Fruit fly (Drosophila melanogaster): ENCODE results near the gene can.

Gene can

DNA sequence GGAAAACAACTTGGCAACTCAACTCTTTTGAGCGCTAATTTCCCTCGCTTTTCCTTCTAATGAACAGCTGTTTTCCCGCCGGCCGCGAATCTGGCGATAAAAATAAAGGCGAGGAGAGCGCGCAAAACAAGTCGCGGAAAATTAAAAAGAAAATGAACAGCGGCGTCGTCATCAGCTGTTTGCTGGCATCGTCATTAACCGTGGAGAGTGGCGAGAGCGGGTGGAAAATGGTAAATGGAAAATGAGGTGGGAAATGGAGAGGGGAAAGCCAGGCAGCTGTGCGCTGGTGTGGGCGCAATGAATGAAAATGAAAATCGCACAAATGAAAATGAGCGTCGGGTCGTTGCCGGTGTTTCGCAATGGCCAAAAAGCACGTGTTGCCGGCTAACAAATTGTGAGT, 21.2 kb upstream of the can start:
- no peak for TF ChIP-seq CG11294 (GFP tag; IDR thresholded peaks at IDR 0.05)

DNA sequence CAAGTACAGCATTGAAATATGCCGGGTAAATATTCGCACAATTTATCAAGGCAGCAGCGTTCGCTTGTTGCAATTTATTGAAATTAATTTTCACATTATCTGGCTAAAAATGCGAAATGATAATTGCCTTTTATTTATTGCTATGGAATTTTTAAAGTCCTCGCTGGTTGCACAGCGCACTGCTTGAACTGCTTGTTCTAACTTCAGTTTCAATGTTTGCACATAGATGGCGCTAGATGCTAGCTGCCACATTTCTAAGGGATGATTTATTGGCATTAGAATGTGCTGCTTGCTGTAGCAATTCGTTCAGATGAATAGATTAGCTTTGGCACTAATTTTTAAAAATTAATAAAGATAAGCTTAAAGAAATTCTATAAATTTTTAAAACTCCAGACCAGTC, 18.0 kb upstream of the can start:
- TF ChIP-seq CG6163 (GFP tag; IDR thresholded peaks at IDR 0.05), result no peak
- TF ChIP-seq CG32006 (GFP tag; optimal IDR thresholded peaks at IDR 0.05), result no peak
- TF ChIP-seq salr (GFP tag; optimal IDR thresholded peaks at IDR 0.05), result no peak
- TF ChIP-seq Met (GFP tag; optimal IDR thresholded peaks at IDR 0.05), result no peak
- peak; percentile 12 for TF ChIP-seq Eip78C (GFP tag)
- no peak for TF ChIP-seq CG15336 (GFP tag; IDR thresholded peaks at IDR 0.05)

DNA sequence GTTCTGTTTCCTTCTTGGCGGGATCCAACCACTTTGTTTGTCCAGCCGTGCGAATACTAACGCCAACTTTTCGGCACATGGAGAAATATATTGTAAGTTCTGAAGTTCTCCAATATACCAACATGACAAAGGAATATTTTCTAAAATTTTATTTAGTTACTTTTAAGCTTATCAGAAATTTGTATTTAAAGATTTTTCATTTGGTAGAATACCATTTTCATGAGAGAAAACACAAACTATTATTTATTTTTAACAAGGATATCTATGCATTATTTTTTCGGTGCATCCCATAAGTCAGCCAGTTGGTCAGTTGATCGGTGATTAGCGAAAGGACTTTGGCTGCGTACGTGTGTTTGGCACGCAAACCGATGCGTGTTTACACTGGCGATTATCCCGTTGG, 17.0 kb upstream of the can start:
- TF ChIP-seq CG3032 (tag; optimal IDR thresholded peaks at IDR 0.05) (peak; percentile 5), CG8632 (GFP tag; optimal IDR thresholded peaks at IDR 0.05) (no peak), Lpt (GFP tag; optimal IDR thresholded peaks at IDR 0.05) (no peak), svp (GFP tag) (peak; percentile 58), Smox (GFP tag; optimal IDR thresholded peaks at IDR 0.05) (peak; percentile 30), ss (GFP tag; optimal IDR thresholded peaks at IDR 0.05) (peak in 1 of 2 experiments; percentile 71), CG31627 (GFP tag; optimal IDR thresholded peaks at IDR 0.05) (peak; percentile 10), Ets96B (tag; optimal IDR thresholded peaks at IDR 0.05) (no peak), topi (GFP tag; optimal IDR thresholded peaks at IDR 0.05) (peak; percentile 33), cyc (GFP tag; optimal IDR thresholded peaks at IDR 0.05) (no peak), Sox102F (GFP tag; optimal IDR thresholded peaks at IDR 0.05) (peak; percentile 25), lz (GFP tag; optimal IDR thresholded peaks at IDR 0.05) (peak; percentile 39), eg (GFP tag; IDR thresholded peaks at IDR 0.05) (no peak), Eip78C (GFP tag) (peak; percentile 72), esn (GFP tag; optimal IDR thresholded peaks at IDR 0.05) (peak; percentile 47), Hr39 (GFP tag; optimal IDR thresholded peaks at IDR 0.05) (peak; percentile 30), Met (GFP tag; optimal IDR thresholded peaks at IDR 0.05) (peak; percentile 49), Sox15 (GFP tag; optimal IDR thresholded peaks at IDR 0.05) (no peak), pdm3 (GFP tag; optimal IDR thresholded peaks at IDR 0.05) (no peak)

DNA sequence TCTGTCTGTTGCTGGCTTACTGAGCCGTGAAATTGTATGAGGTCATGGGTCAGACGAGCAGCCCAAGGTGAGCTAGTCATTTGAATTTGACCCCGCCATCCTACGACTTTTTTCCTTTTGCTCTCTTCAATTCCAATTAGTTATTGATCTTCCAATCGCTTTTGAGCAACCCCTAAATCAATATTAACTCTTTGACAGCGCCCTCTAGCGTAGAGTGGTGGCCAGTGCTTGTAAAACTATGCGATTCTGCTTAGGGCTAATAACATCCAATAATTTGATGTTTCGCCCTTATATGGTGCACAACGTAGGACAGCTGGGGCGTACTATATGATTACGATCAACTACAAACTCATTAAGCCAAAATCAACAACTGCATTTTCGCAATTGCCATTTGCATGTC, 14.9 kb upstream of the can start:
- TF ChIP-seq fkh (GFP tag; optimal IDR thresholded peaks at IDR 0.05), result peak; percentile 37
- TF ChIP-seq CG32006 (GFP tag; optimal IDR thresholded peaks at IDR 0.05), result no peak

DNA sequence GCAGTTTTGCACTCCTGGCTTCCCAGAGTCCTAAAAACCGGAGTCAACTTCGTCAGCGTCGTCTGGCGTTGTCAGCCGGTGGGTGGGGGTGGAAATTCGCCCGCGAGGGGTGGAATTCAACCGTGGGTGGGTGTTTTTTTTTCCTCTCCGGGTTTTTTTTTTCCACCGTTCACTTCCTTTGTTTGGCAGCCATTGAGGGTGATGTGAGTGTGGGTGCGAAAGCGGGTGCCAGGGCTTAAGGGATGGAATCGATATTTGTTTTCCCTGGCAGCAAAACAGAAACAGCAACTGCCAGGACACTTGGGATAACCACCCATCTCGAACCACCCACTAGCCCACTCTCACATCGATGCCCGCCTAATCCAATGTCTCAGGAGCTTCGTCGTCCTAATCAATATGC, 12.6 kb upstream of the can start:
- no peak for TF ChIP-seq fd85E (GFP tag; optimal IDR thresholded peaks at IDR 0.05)
- TF ChIP-seq Hr38 (GFP tag; optimal IDR thresholded peaks at IDR 0.05), result no peak
- no peak for TF ChIP-seq CG8319 (GFP tag; optimal IDR thresholded peaks at IDR 0.05)
- no peak for TF ChIP-seq CG15336 (GFP tag; IDR thresholded peaks at IDR 0.05)
- no peak for TF ChIP-seq Gug (GFP tag; IDR thresholded peaks at IDR 0.05)
- TF ChIP-seq CG6792 (GFP tag; optimal IDR thresholded peaks at IDR 0.05), result no peak
- no peak for TF ChIP-seq Eip78C (GFP tag)
- no peak for TF ChIP-seq CG6163 (GFP tag; IDR thresholded peaks at IDR 0.05)
- no peak for TF ChIP-seq CG10631 (GFP tag; optimal IDR thresholded peaks at IDR 0.05)
- TF ChIP-seq Sox15 (GFP tag; optimal IDR thresholded peaks at IDR 0.05), result no peak
- no peak for TF ChIP-seq CG9139 (GFP tag; optimal IDR thresholded peaks at IDR 0.05)
- no peak for TF ChIP-seq CG3032 (tag; optimal IDR thresholded peaks at IDR 0.05)
- no peak for TF ChIP-seq CG31627 (GFP tag; optimal IDR thresholded peaks at IDR 0.05)
- no peak for TF ChIP-seq topi (GFP tag; optimal IDR thresholded peaks at IDR 0.05)

DNA sequence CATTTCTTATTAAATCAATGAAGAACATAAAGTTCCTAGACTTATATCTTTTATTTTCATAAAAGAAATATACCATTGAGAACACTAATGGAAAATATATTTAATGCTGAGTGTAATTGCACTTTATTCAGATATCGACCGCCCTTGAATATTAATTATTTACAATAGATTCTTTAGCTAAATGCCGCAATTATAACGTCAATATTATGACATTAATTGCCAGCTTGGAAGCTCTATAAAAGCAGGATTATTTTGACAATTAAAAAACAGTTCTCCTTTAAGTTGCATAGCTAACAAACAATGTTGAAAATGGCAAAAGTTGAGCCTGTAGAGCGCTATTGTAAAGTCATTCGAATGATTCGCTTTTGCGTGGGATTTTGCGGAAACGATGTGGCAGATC, 6.0 kb upstream of the can start, which contains the start of gene Or67d:
Gene Or67d, plus strand, starts transcription at position 301 of the 400 bp plus-strand sequence.
- no peak for TF ChIP-seq vri (GFP tag; optimal IDR thresholded peaks at IDR 0.05)
- TF ChIP-seq eg (GFP tag; IDR thresholded peaks at IDR 0.05), result no peak
- no peak for TF ChIP-seq CG8119 (GFP tag; IDR thresholded peaks at IDR 0.05)
- no peak for TF ChIP-seq fd85E (GFP tag; optimal IDR thresholded peaks at IDR 0.05)
- no peak for TF ChIP-seq CG8319 (GFP tag; optimal IDR thresholded peaks at IDR 0.05)
- TF ChIP-seq CG8632 (GFP tag; optimal IDR thresholded peaks at IDR 0.05), result no peak
- no peak for TF ChIP-seq CG10669 (GFP tag; optimal IDR thresholded peaks at IDR 0.05)
- no peak for TF ChIP-seq Eip78C (GFP tag)
- TF ChIP-seq pdm3 (GFP tag; optimal IDR thresholded peaks at IDR 0.05), result no peak
- no peak for TF ChIP-seq CG16779 (tag; optimal IDR thresholded peaks at IDR 0.05)
- TF ChIP-seq Sox102F (GFP tag; optimal IDR thresholded peaks at IDR 0.05), result no peak
- TF ChIP-seq topi (GFP tag; optimal IDR thresholded peaks at IDR 0.05), result no peak
- TF ChIP-seq salr (GFP tag; optimal IDR thresholded peaks at IDR 0.05), result no peak
- no peak for TF ChIP-seq Ets96B (tag; optimal IDR thresholded peaks at IDR 0.05)
- no peak for TF ChIP-seq CG34406 (GFP tag; optimal IDR thresholded peaks at IDR 0.05)

Data from whole organism, prepupa.